Worm (Caenorhabditis elegans) whole organism, mixed stage, embryonic: ENCODE measurements around the gene btf-1.

Experiments
- M03D4.4 ChIP-seq: sonication (generic microtip); optimal IDR thresholded peaks from 2 replicates; lab custom pipeline; 2017; ENCODE audit warnings: mild to moderate bottlenecking, missing genetic modification characterization, missing compliant biosample characterization
- bed-3 ChIP-seq: fragments of 200-800 bp; sonication (Bioruptor generic); optimal IDR thresholded peaks from 3 replicates; lab custom pipeline; 2018; ENCODE audit warnings: mild to moderate bottlenecking, missing genetic modification characterization, moderate library complexity, missing compliant biosample characterization
- blmp-1 ChIP-seq: fragments of 150-350 bp; optimal IDR thresholded peaks from 2 replicates; lab custom pipeline; 2014; ENCODE audit warnings: missing biosample characterization, missing genetic modification characterization
- ceh-39 ChIP-seq: fragments of 150-350 bp; optimal IDR thresholded peaks from 2 replicates; lab custom pipeline; 2014; ENCODE audit warnings: missing biosample characterization, missing genetic modification characterization
- ceh-43 ChIP-seq: fragments of 200-800 bp; sonication (Bioruptor generic); optimal IDR thresholded peaks from 2 replicates; lab custom pipeline; 2018; ENCODE audit warnings: mild to moderate bottlenecking, missing genetic modification characterization, moderate library complexity, missing compliant biosample characterization
- ceh-83 ChIP-seq: fragments of 200-800 bp; sonication (Bioruptor generic); optimal IDR thresholded peaks from 2 replicates; lab custom pipeline; 2018; ENCODE audit warnings: mild to moderate bottlenecking, missing genetic modification characterization, missing compliant biosample characterization
- ces-1 ChIP-seq: fragments of 150-350 bp; optimal IDR thresholded peaks from 2 replicates; lab custom pipeline; 2014; ENCODE audit warnings: missing biosample characterization, missing genetic modification reagents, missing genetic modification characterization
- cnd-1 ChIP-seq: fragments of 200-800 bp; sonication (Bioruptor generic); optimal IDR thresholded peaks from 2 replicates; lab custom pipeline; 2018; ENCODE audit warnings: mild to moderate bottlenecking, missing genetic modification characterization, missing compliant biosample characterization
- drap-1 ChIP-seq: fragments of 200-800 bp; sonication (Bioruptor generic); optimal IDR thresholded peaks from 3 replicates; lab custom pipeline; 2018; ENCODE audit warnings: mild to moderate bottlenecking, missing genetic modification characterization, missing compliant biosample characterization
- elt-1 ChIP-seq: sonication (generic microtip); optimal IDR thresholded peaks from 2 replicates; lab custom pipeline; 2017; ENCODE audit warnings: missing genetic modification characterization, mild to moderate bottlenecking, missing compliant biosample characterization, antibody characterized with exemption, moderate library complexity, borderline replicate concordance; ENCODE audit not compliant: insufficient read depth
- elt-3 ChIP-seq: fragments of 150-350 bp; optimal IDR thresholded peaks from 2 replicates; lab custom pipeline; 2014; ENCODE audit warnings: missing biosample characterization, missing genetic modification characterization
- flh-1 ChIP-seq: fragments of 200-800 bp; sonication (Bioruptor generic); optimal IDR thresholded peaks from 2 replicates; lab custom pipeline; 2018; ENCODE audit warnings: mild to moderate bottlenecking, missing genetic modification characterization, moderate library complexity, missing compliant biosample characterization
- ham-2 ChIP-seq: fragments of 200-800 bp; sonication (Bioruptor generic); optimal IDR thresholded peaks from 2 replicates; lab custom pipeline; 2018; ENCODE audit warnings: mild to moderate bottlenecking, missing genetic modification characterization, missing compliant biosample characterization
- hlh-1 ChIP-seq: fragments of 150-350 bp; optimal IDR thresholded peaks from 2 replicates; lab custom pipeline; 2014; ENCODE audit warnings: missing biosample characterization, missing genetic modification reagents, missing genetic modification characterization
- lin-13 ChIP-seq: fragments of 150-350 bp; optimal IDR thresholded peaks from 2 replicates; lab custom pipeline; 2014; ENCODE audit warnings: missing biosample characterization, missing genetic modification characterization
- lin-32 ChIP-seq: fragments of 200-800 bp; sonication (Bioruptor generic); optimal IDR thresholded peaks from 2 replicates; lab custom pipeline; 2018; ENCODE audit warnings: mild to moderate bottlenecking, missing genetic modification characterization, missing compliant biosample characterization
- lsy-2 ChIP-seq: fragments of 150-350 bp; optimal IDR thresholded peaks from 2 replicates; lab custom pipeline; 2014; ENCODE audit warnings: missing biosample characterization, missing genetic modification characterization
- mab-5 ChIP-seq: fragments of 150-350 bp; optimal IDR thresholded peaks from 2 replicates; lab custom pipeline; 2014; ENCODE audit warnings: missing biosample characterization, missing genetic modification characterization
- mep-1 ChIP-seq: fragments of 150-350 bp; optimal IDR thresholded peaks from 2 replicates; lab custom pipeline; 2017; ENCODE audit warnings: missing biosample characterization, missing genetic modification reagents, missing genetic modification characterization, inconsistent platforms
- mls-2 ChIP-seq: sonication (generic microtip); optimal IDR thresholded peaks from 2 replicates; lab custom pipeline; 2016; ENCODE audit warnings: mild to moderate bottlenecking, missing genetic modification characterization, moderate library complexity, missing compliant biosample characterization
- nhr-12 ChIP-seq: fragments of 150-350 bp; optimal IDR thresholded peaks from 2 replicates; lab custom pipeline; 2014; ENCODE audit warnings: missing biosample characterization, missing genetic modification characterization
- nhr-2 ChIP-seq: fragments of 150-350 bp; optimal IDR thresholded peaks from 2 replicates; lab custom pipeline; 2014; ENCODE audit warnings: missing biosample characterization, missing genetic modification characterization
- nhr-237 ChIP-seq: fragments of 150-350 bp; optimal IDR thresholded peaks from 2 replicates; lab custom pipeline; 2014; ENCODE audit warnings: missing biosample characterization, missing genetic modification characterization
- nhr-28 ChIP-seq: fragments of 150-350 bp; optimal IDR thresholded peaks from 2 replicates; lab custom pipeline; 2014; ENCODE audit warnings: missing biosample characterization, missing genetic modification characterization
- nhr-76 ChIP-seq: sonication (generic microtip); optimal IDR thresholded peaks from 2 replicates; lab custom pipeline; 2017; ENCODE audit warnings: missing biosample characterization, missing genetic modification characterization
- pha-4 ChIP-seq: fragments of 150-350 bp; optimal IDR thresholded peaks from 2 replicates; lab custom pipeline; 2018; ENCODE audit warnings: missing biosample characterization, missing genetic modification reagents, missing genetic modification characterization
- sem-2 ChIP-seq: fragments of 200-800 bp; sonication (Bioruptor generic); optimal IDR thresholded peaks from 2 replicates; lab custom pipeline; 2018; ENCODE audit warnings: mild to moderate bottlenecking, missing genetic modification characterization, missing compliant biosample characterization
- snpc-4 ChIP-seq: fragments of 150-350 bp; optimal IDR thresholded peaks from 2 replicates; lab custom pipeline; 2014; ENCODE audit warnings: missing biosample characterization, missing genetic modification characterization
- sptf-1 ChIP-seq: sonication (generic microtip); optimal IDR thresholded peaks from 2 replicates; lab custom pipeline; 2017; ENCODE audit warnings: mild to moderate bottlenecking, missing genetic modification characterization, moderate library complexity, missing compliant biosample characterization
- tbx-8 ChIP-seq: fragments of 200-800 bp; sonication (Bioruptor generic); optimal IDR thresholded peaks from 2 replicates; lab custom pipeline; 2018; ENCODE audit warnings: mild to moderate bottlenecking, missing genetic modification characterization, moderate library complexity, missing compliant biosample characterization
- unc-120 ChIP-seq: sonication (generic microtip); optimal IDR thresholded peaks from 2 replicates; lab custom pipeline; 2017; ENCODE audit warnings: missing genetic modification characterization, missing compliant biosample characterization; ENCODE audit not compliant: poor library complexity, severe bottlenecking
- unc-39 ChIP-seq: fragments of 150-350 bp; optimal IDR thresholded peaks from 2 replicates; lab custom pipeline; 2014; ENCODE audit warnings: missing biosample characterization, missing genetic modification characterization
- unc-62 ChIP-seq: fragments of 150-350 bp; optimal IDR thresholded peaks from 2 replicates; lab custom pipeline; 2014; ENCODE audit warnings: missing biosample characterization, missing genetic modification reagents, missing genetic modification characterization
- zip-8 ChIP-seq: fragments of 150-350 bp; optimal IDR thresholded peaks from 2 replicates; lab custom pipeline; 2014; ENCODE audit warnings: missing biosample characterization, missing genetic modification characterization
- ztf-11 ChIP-seq: fragments of 150-350 bp; optimal IDR thresholded peaks from 2 replicates; lab custom pipeline; 2014; ENCODE audit warnings: missing biosample characterization, missing genetic modification characterization

Gene btf-1

DNA sequence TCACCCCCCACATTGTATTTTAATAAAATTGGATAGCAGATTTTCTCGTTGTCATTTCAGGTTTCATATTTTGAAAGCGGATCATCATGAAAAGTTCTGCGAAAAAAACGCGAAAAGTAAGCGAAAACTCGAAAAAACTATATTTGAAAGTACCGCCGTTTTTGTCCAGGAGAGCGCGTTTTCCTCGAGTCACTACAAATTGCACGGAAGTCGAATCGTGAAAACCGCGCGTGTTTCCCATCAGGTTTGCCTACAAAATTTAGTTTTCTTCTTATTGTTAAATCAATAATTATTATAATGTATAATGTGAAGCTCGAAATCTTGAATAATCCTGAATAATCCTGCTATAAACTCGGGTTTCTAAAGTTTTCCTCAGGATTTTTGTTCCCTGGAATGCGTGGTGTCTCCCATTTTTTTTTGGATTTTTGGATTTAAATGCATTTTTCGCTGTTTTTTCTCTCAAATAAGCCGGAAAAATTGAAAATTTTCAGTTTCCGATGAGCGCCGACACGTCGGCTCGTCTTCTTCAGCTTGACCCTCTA, at the start of gene btf-1:
Gene btf-1, plus strand, starts transcription at position 492 of the 542 bp plus-strand sequence.
- TF ChIP-seq lin-13: peak; percentile 29
- no peak for TF ChIP-seq unc-62 (GFP tag; lab: Kevin White, UChicago)
- peak; percentile 26 for TF ChIP-seq drap-1
- TF ChIP-seq mls-2 (tag; lab: Kevin White, UChicago): peak; percentile 55
- TF ChIP-seq ceh-43 (GFP tag; lab: Kevin White, UChicago): no peak
- TF ChIP-seq nhr-2 (tag; lab: Kevin White, UChicago): no peak
- TF ChIP-seq nhr-76 (tag; lab: Kevin White, UChicago): no peak
- peak; percentile 47 for TF ChIP-seq nhr-237
- TF ChIP-seq hlh-1: no peak
- no peak for TF ChIP-seq elt-3
- TF ChIP-seq nhr-28 (tag; lab: Kevin White, UChicago): no peak
- TF ChIP-seq ceh-83: no peak
- peak; percentile 79 for TF ChIP-seq sptf-1 (tag; lab: Kevin White, UChicago)
- no peak for TF ChIP-seq mab-5 (tag; lab: Kevin White, UChicago)
- TF ChIP-seq M03D4.4 (tag; lab: Kevin White, UChicago): peak; percentile 14
- TF ChIP-seq blmp-1 (tag; lab: Kevin White, UChicago): no peak
- TF ChIP-seq elt-1: no peak
- TF ChIP-seq ztf-11: no peak
- TF ChIP-seq cnd-1 (tag; lab: Kevin White, UChicago): peak; percentile 54
- peak; percentile 13 for TF ChIP-seq bed-3 (GFP tag; lab: Kevin White, UChicago)
- peak; percentile 14 for TF ChIP-seq unc-120 (tag; lab: Kevin White, UChicago)
- peak; percentile 34 for TF ChIP-seq ces-1 (GFP tag; lab: Kevin White, UChicago)
- TF ChIP-seq lin-32 (GFP tag; lab: Kevin White, UChicago): no peak
- no peak for TF ChIP-seq nhr-12 (tag; lab: Kevin White, UChicago)
- TF ChIP-seq sem-2 (GFP tag; lab: Kevin White, UChicago): no peak
- no peak for TF ChIP-seq unc-39 (tag; lab: Kevin White, UChicago)
- TF ChIP-seq pha-4: no peak
- peak; percentile 13 for TF ChIP-seq mep-1 (tag; lab: Kevin White, UChicago)
- peak; percentile 54 for TF ChIP-seq lsy-2 (tag; lab: Kevin White, UChicago)
- peak; percentile 37 for TF ChIP-seq tbx-8
- no peak for TF ChIP-seq zip-8 (tag; lab: Kevin White, UChicago)
- TF ChIP-seq flh-1: no peak
- TF ChIP-seq ceh-39 (tag; lab: Kevin White, UChicago): no peak
- TF ChIP-seq snpc-4 (tag; lab: Kevin White, UChicago): no peak
- no peak for TF ChIP-seq ham-2 (GFP tag; lab: Kevin White, UChicago)
- TF ChIP-seq, all 35 proteins: peak for 13

ce11 chrII:13152409-13152808, 47.6 kb upstream of the btf-1 start:
- TF ChIP-seq unc-120 (tag; lab: Kevin White, UChicago) (no peak), zip-8 (tag; lab: Kevin White, UChicago) (no peak), tbx-8 (no peak), lsy-2 (tag; lab: Kevin White, UChicago) (no peak), flh-1 (no peak), snpc-4 (tag; lab: Kevin White, UChicago) (no peak), sem-2 (GFP tag; lab: Kevin White, UChicago) (no peak), nhr-28 (tag; lab: Kevin White, UChicago) (no peak), unc-39 (tag; lab: Kevin White, UChicago) (no peak), nhr-76 (tag; lab: Kevin White, UChicago) (no peak), elt-3 (no peak), hlh-1 (no peak), nhr-2 (tag; lab: Kevin White, UChicago) (no peak), ceh-43 (GFP tag; lab: Kevin White, UChicago) (no peak), nhr-12 (tag; lab: Kevin White, UChicago) (no peak), unc-62 (GFP tag; lab: Kevin White, UChicago) (no peak), ztf-11 (no peak), mep-1 (tag; lab: Kevin White, UChicago) (no peak)
- TF ChIP-seq, all 35 proteins: peak for 0

ce11 chrII:13153299-13153698, 46.7 kb upstream of the btf-1 start, which contains the start of gene spe-18:
spe-18 (minus strand) TSS chrII:13153399.
- TF ChIP-seq lin-13 (no peak), ceh-43 (GFP tag; lab: Kevin White, UChicago) (no peak), ces-1 (GFP tag; lab: Kevin White, UChicago) (no peak), ztf-11 (no peak), elt-3 (no peak), hlh-1 (no peak), nhr-12 (tag; lab: Kevin White, UChicago) (no peak), bed-3 (GFP tag; lab: Kevin White, UChicago) (no peak), mab-5 (tag; lab: Kevin White, UChicago) (no peak), tbx-8 (no peak), flh-1 (no peak), blmp-1 (tag; lab: Kevin White, UChicago) (no peak), mep-1 (tag; lab: Kevin White, UChicago) (no peak), nhr-2 (tag; lab: Kevin White, UChicago) (no peak), zip-8 (tag; lab: Kevin White, UChicago) (no peak)
